Fruit fly (Drosophila melanogaster): ENCODE data around the gene Ppn.
A peak's percentile ranks its signal among the peaks of the same experiment; 100 is the strongest.

Gene Ppn

DNA sequence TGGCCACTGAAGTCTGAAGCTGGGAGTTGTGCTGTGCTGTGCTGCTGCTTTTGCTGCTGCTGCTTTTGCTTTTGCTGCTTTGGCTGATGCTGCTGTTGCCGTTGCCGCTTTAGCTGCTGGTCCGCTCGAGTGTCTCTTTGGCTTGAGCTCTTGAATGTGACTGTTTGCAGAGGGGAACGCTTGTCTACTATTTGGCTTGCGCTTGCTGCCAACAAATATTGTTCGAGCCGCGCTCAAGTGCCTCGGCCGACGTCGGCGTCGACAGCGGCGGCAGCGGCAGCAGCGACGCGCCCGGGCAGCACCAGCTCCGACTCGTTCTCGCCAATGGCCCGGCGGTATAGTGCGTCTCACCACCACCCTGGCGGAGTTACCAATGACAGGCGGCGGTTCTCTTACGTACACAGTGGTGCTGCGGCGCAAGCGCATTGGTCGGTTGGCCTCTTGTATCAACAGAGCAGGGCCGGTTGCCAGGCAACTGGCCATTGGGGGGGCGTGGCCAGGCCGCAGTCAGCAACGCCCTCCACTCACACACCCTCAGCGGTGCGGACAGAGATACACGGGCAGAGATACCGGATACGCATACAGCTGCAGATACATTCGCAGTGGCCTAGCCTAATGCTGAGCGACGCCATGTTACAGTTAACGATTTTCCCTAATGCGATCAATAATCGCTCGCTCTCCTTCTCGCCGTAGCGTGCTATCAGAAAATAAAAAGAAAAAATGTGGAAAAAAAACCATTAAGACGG, 45.1 kb upstream of the Ppn start, which contains the start of gene fkh (continued):
- TF ChIP-seq CG16779 (tag; optimal IDR thresholded peaks at IDR 0.05) (peak; percentile 40), Smox (GFP tag; optimal IDR thresholded peaks at IDR 0.05) (peak; percentile 62), Lpt (GFP tag; optimal IDR thresholded peaks at IDR 0.05) (peak; percentile 18), fd85E (GFP tag; optimal IDR thresholded peaks at IDR 0.05) (peak; percentile 71), Sox102F (GFP tag; optimal IDR thresholded peaks at IDR 0.05) (peak; percentile 65), Met (GFP tag; optimal IDR thresholded peaks at IDR 0.05) (peak; percentile 53), Hr4 (GFP tag; optimal IDR thresholded peaks at IDR 0.05) (no peak), CG32006 (GFP tag; optimal IDR thresholded peaks at IDR 0.05) (peak; percentile 61), salr (GFP tag; optimal IDR thresholded peaks at IDR 0.05) (peak in 1 of 2 experiments; percentile 16), CG11902 (GFP tag; optimal IDR thresholded peaks at IDR 0.05) (no peak), vri (GFP tag; optimal IDR thresholded peaks at IDR 0.05) (peak; percentile 88), cyc (GFP tag; optimal IDR thresholded peaks at IDR 0.05) (peak; percentile 28), OdsH (GFP tag; optimal IDR thresholded peaks at IDR 0.05) (peak; percentile 55), net (GFP tag; optimal IDR thresholded peaks at IDR 0.05) (peak; percentile 66), CG8119 (GFP tag; IDR thresholded peaks at IDR 0.05) (peak; percentile 58; the same call in 1 of the 3 replicates), achi (GFP tag; optimal IDR thresholded peaks at IDR 0.05) (peak; percentile 67), CG1621 (tag; optimal IDR thresholded peaks at IDR 0.05) (peak; percentile 69), CG6792 (GFP tag; optimal IDR thresholded peaks at IDR 0.05) (peak; percentile 81), Sox14 (GFP tag; optimal IDR thresholded peaks at IDR 0.05) (no peak), dac (GFP tag; optimal IDR thresholded peaks at IDR 0.05) (peak; percentile 25), CG11294 (GFP tag; IDR thresholded peaks at IDR 0.05) (no peak), CG10631 (GFP tag; optimal IDR thresholded peaks at IDR 0.05) (peak; percentile 63), CG6854 (GFP tag; optimal IDR thresholded peaks at IDR 0.05) (peak; percentile 67), topi (GFP tag; optimal IDR thresholded peaks at IDR 0.05) (peak; percentile 53), CG8632 (GFP tag; optimal IDR thresholded peaks at IDR 0.05) (peak; percentile 73), lz (GFP tag; optimal IDR thresholded peaks at IDR 0.05) (peak; percentile 57), Ets96B (tag; optimal IDR thresholded peaks at IDR 0.05) (peak; percentile 15), fkh (GFP tag; optimal IDR thresholded peaks at IDR 0.05) (peak; percentile 100), svp (GFP tag) (peak; percentile 70), pdm3 (GFP tag; optimal IDR thresholded peaks at IDR 0.05) (peak; percentile 62), Eip93F (GFP tag; optimal IDR thresholded peaks at IDR 0.05) (no peak), Hr39 (GFP tag; optimal IDR thresholded peaks at IDR 0.05) (peak; percentile 8), acj6 (GFP tag; optimal IDR thresholded peaks at IDR 0.05) (peak; percentile 38), Eip75B (GFP tag; optimal IDR thresholded peaks at IDR 0.05) (peak; percentile 57), dsx (GFP tag; optimal IDR thresholded peaks at IDR 0.05; ENCODE audit: poor library complexity, severe bottlenecking) (no peak), CG3032 (tag; optimal IDR thresholded peaks at IDR 0.05) (peak; percentile 15), CG3919 (GFP tag; optimal IDR thresholded peaks at IDR 0.05) (peak; percentile 77), spab (GFP tag; optimal IDR thresholded peaks at IDR 0.05) (peak; percentile 72)

- no peak for TF ChIP-seq lz (GFP tag; optimal IDR thresholded peaks at IDR 0.05)
- no peak for TF ChIP-seq CG3919 (GFP tag; optimal IDR thresholded peaks at IDR 0.05)
Measured at dm6 chr3R:28584237-28584834, 44.2 kb upstream of the Ppn start.

DNA sequence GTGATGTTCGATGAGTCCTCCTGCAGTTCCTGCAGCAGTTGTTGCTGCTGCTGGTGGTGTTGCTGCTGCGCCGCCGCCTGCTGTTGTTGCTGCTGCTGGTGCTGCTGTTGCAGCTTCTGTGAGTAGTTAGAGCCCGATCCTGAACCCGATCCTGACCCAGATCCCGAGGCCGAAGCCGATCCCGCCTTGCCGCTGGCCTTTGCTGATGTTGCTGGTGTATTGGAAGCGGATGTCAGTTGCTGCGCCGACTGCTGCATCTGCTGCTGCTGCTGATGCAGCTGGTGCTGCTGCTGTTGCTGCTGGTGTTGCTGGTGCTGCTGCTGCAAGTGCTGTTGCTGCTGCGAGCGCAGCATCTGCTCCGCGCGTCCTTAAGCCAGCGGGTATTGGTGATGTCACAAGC, 42.5 kb upstream of the Ppn start:
- no peak for TF ChIP-seq Ets21C (GFP tag; optimal IDR thresholded peaks at IDR 0.05)
- TF ChIP-seq CG6808 (GFP tag; optimal IDR thresholded peaks at IDR 0.05), result no peak
- TF ChIP-seq CG7368 (GFP tag; optimal IDR thresholded peaks at IDR 0.05), result no peak
- TF ChIP-seq CG3032 (tag; optimal IDR thresholded peaks at IDR 0.05), result no peak
- no peak for TF ChIP-seq Eip78C (GFP tag)
- TF ChIP-seq achi (GFP tag; optimal IDR thresholded peaks at IDR 0.05), result no peak
- no peak for TF ChIP-seq CG6163 (GFP tag; IDR thresholded peaks at IDR 0.05)
- TF ChIP-seq CG6276 (GFP tag; optimal IDR thresholded peaks at IDR 0.05), result no peak
- TF ChIP-seq topi (GFP tag; optimal IDR thresholded peaks at IDR 0.05), result no peak
- no peak for TF ChIP-seq CG8319 (GFP tag; optimal IDR thresholded peaks at IDR 0.05)

Measured in whole organism, prepupa.